Worm (Caenorhabditis elegans): ENCODE results near the gene C27A2.12.
A peak's percentile ranks its signal among the peaks of the same experiment; 100 is the strongest.

Gene C27A2.12

DNA sequence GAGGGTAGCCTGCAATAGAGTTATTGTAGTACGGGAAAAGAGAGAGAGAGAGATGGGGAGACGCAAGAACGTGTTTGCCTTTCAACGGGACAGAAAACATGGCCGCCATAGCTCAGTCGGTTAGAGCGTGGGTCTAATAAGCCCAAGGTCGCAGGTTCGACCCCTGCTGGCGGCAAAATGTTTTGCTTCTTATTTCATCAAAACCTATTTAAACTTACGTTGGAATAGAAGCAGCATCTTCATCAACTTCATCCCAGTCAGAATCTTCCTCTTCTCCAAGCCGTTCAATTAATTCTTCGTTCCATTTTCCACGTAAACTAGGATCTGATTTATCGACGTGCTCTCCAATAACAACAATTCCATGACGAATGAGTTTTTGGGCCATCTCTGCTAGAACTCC is 25.3 kb downstream of the C27A2.12 start (continued):
- TF ChIP-seq unc-62 (GFP tag; optimal IDR thresholded peaks at IDR 0.05) = no peak
- TF ChIP-seq Y56A3A.18 (GFP tag; IDR thresholded peaks at IDR 0.05) = 0 out of 2 replicates have a peak, but pooled peaks have one; percentile 37
- TF ChIP-seq athp-1 (tag; optimal IDR thresholded peaks at IDR 0.05) = peak; percentile 74
- TF ChIP-seq snpc-4 (GFP tag; optimal IDR thresholded peaks at IDR 0.05) = peak; percentile 34
- TF ChIP-seq snpc-4 (tag; optimal IDR thresholded peaks at IDR 0.05) = peak in 3 of 4 experiments; percentile 48 to 70 (median 69)
- TF ChIP-seq rcor-1 (GFP tag; IDR thresholded peaks at IDR 0.05) = peak; percentile 65
- TF ChIP-seq F39B2.1 (GFP tag; IDR thresholded peaks at IDR 0.05) = no peak
- TF ChIP-seq unc-130 (GFP tag; optimal IDR thresholded peaks at IDR 0.05) = peak; percentile 46
- peak; percentile 36 for TF ChIP-seq madf-10 (tag; optimal IDR thresholded peaks at IDR 0.05)
- peak; percentile 14 for TF ChIP-seq tlf-1 (GFP tag; optimal IDR thresholded peaks at IDR 0.05)
- no peak for TF ChIP-seq mel-28 (tag; optimal IDR thresholded peaks at IDR 0.05; ENCODE audit: borderline replicate concordance)
- 0 out of 2 replicates have a peak, but pooled peaks have one; percentile 48 for TF ChIP-seq nhr-120 (GFP tag; IDR thresholded peaks at IDR 0.05)
- peak; percentile 62 for TF ChIP-seq snpc-3.4 (tag; optimal IDR thresholded peaks at IDR 0.05)
- TF ChIP-seq ceh-27 (GFP tag; optimal IDR thresholded peaks at IDR 0.05) = peak; percentile 54
- peak; percentile 55 for TF ChIP-seq ztf-18 (tag; optimal IDR thresholded peaks at IDR 0.05)
- peak; percentile 35; the same call in 1 of the 2 replicates for TF ChIP-seq C06A6.2 (GFP tag; conservative IDR thresholded peaks at IDR 0.05)
- TF ChIP-seq zfh-2 (GFP tag; conservative IDR thresholded peaks at IDR 0.05) = no peak; the same call in 1 of the 2 replicates
- TF ChIP-seq ZK185.1 (tag; optimal IDR thresholded peaks at IDR 0.05; ENCODE audit: poor library complexity, severe bottlenecking) = peak; percentile 77
- TF ChIP-seq ets-4 (GFP tag; optimal IDR thresholded peaks at IDR 0.05) = peak; percentile 7
- TF ChIP-seq hsf-1 (GFP tag; IDR thresholded peaks at IDR 0.05) = 0 out of 2 replicates have a peak, but pooled peaks have one; percentile 49
- peak; percentile 72 for TF ChIP-seq mes-4 (tag; optimal IDR thresholded peaks at IDR 0.05)
- peak; percentile 48 for TF ChIP-seq akir-1 (GFP tag; optimal IDR thresholded peaks at IDR 0.05)
- TF ChIP-seq cebp-1 (GFP tag; IDR thresholded peaks at IDR 0.05) = peak; percentile 57
- TF ChIP-seq cebp-1 (tag; optimal IDR thresholded peaks at IDR 0.05) = peak; percentile 69
- TF ChIP-seq pha-4 (tag; optimal IDR thresholded peaks at IDR 0.05) = no peak
- no peak for TF ChIP-seq Y67H2A.10 (GFP tag; conservative IDR thresholded peaks at IDR 0.05)
- no peak for TF ChIP-seq K11D2.4 (GFP tag; IDR thresholded peaks at IDR 0.05)
- peak; percentile 30 for TF ChIP-seq sptf-2 (GFP tag; optimal IDR thresholded peaks at IDR 0.05)
- peak; percentile 69; the same call in 1 of the 2 replicates for TF ChIP-seq ceh-58 (GFP tag; IDR thresholded peaks at IDR 0.05)
- no peak for TF ChIP-seq snpc-1.1 (tag; optimal IDR thresholded peaks at IDR 0.05; ENCODE audit: insufficient read depth)
- TF ChIP-seq him-1 (tag; optimal IDR thresholded peaks at IDR 0.05) = peak; percentile 38
- no peak for TF ChIP-seq sdz-38 (tag; optimal IDR thresholded peaks at IDR 0.05)
- TF ChIP-seq atf-7 (tag; optimal IDR thresholded peaks at IDR 0.05) = peak; percentile 53
- no peak for TF ChIP-seq F22D6.2 (tag; optimal IDR thresholded peaks at IDR 0.05)
- peak; percentile 63 for TF ChIP-seq T26A5.8 (tag; optimal IDR thresholded peaks at IDR 0.05)
- TF ChIP-seq bed-2 (GFP tag; IDR thresholded peaks at IDR 0.05) = no peak
- TF ChIP-seq ceh-40 (GFP tag; IDR thresholded peaks at IDR 0.05) = 0 out of 2 replicates have a peak, but pooled peaks have one; percentile 67
- TF ChIP-seq F57A8.1 (GFP tag; optimal IDR thresholded peaks at IDR 0.05) = no peak
- peak; percentile 38 for TF ChIP-seq T07F8.4 (tag; optimal IDR thresholded peaks at IDR 0.05)
- peak; percentile 45 for TF ChIP-seq ztf-26 (tag; optimal IDR thresholded peaks at IDR 0.05)
- TF ChIP-seq nfya-1 (tag; optimal IDR thresholded peaks at IDR 0.05; ENCODE audit: borderline replicate concordance, insufficient read depth) = no peak
- TF ChIP-seq lag-1 (GFP tag; IDR thresholded peaks at IDR 0.05) = no peak
- TF ChIP-seq ceh-91 (GFP tag; IDR thresholded peaks at IDR 0.05) = peak; percentile 25; the same call in 1 of the 2 replicates
- TF ChIP-seq repo-1 (tag; optimal IDR thresholded peaks at IDR 0.05) = peak; percentile 44
- TF ChIP-seq Y79H2A.3 (GFP tag; conservative IDR thresholded peaks at IDR 0.05) = peak; percentile 45; the same call in 1 of the 2 replicates
- no peak for TF ChIP-seq dpff-1 (tag; optimal IDR thresholded peaks at IDR 0.05)
- no peak for TF ChIP-seq F55B11.4 (tag; optimal IDR thresholded peaks at IDR 0.05; ENCODE audit: borderline replicate concordance, insufficient read depth)
- 0 out of 2 replicates have a peak, but pooled peaks have one; percentile 45 for TF ChIP-seq Y95B8A.8 (GFP tag; IDR thresholded peaks at IDR 0.05)
